Worm (Caenorhabditis elegans) whole organism, L2 larva: ENCODE measurements around the gene tag-343.
A peak's percentile ranks its signal among the peaks of the same experiment; 100 is the strongest.

Experiments
- C34F6.9 ChIP-seq: fragments of 150-350 bp; optimal IDR thresholded peaks from 2 replicates; lab custom pipeline; 2014; ENCODE audit warnings: missing biosample characterization, missing genetic modification characterization
- R02D3.7 ChIP-seq: fragments of 150-350 bp; optimal IDR thresholded peaks from 2 replicates; lab custom pipeline; 2014; ENCODE audit warnings: missing biosample characterization, missing genetic modification characterization
- Y55F3AM.14 ChIP-seq: fragments of 200-800 bp; sonication (Bioruptor generic); optimal IDR thresholded peaks from 2 replicates; lab custom pipeline; 2018; ENCODE audit warnings: mild to moderate bottlenecking, missing genetic modification characterization, missing compliant biosample characterization
- alr-1 ChIP-seq: fragments of 150-350 bp; optimal IDR thresholded peaks from 2 replicates; lab custom pipeline; 2014; ENCODE audit warnings: missing biosample characterization, missing genetic modification characterization
- aly-2 ChIP-seq: fragments of 150-350 bp; optimal IDR thresholded peaks from 2 replicates; lab custom pipeline; 2014; ENCODE audit warnings: missing biosample characterization, missing genetic modification characterization
- ama-1 ChIP-seq: fragments of 150-350 bp; optimal IDR thresholded peaks from 2 replicates; lab custom pipeline; 2018; ENCODE audit warnings: inconsistent platforms
- ceh-16 ChIP-seq: fragments of 150-350 bp; optimal IDR thresholded peaks from 2 replicates; lab custom pipeline; 2014; ENCODE audit warnings: missing biosample characterization, missing genetic modification characterization
- ceh-82 ChIP-seq: fragments of 150-350 bp; optimal IDR thresholded peaks from 2 replicates; lab custom pipeline; 2014; ENCODE audit warnings: missing biosample characterization, missing genetic modification characterization
- crh-2 ChIP-seq: sonication (generic microtip); optimal IDR thresholded peaks from 2 replicates; lab custom pipeline; 2017; ENCODE audit warnings: missing biosample characterization, missing genetic modification characterization
- dmd-4 ChIP-seq: sonication (generic microtip); optimal IDR thresholded peaks from 2 replicates; lab custom pipeline; 2017; ENCODE audit warnings: missing biosample characterization, missing genetic modification characterization
- egl-27 ChIP-seq: sonication (generic microtip); optimal IDR thresholded peaks from 3 replicates; lab custom pipeline; 2017; ENCODE audit warnings: missing biosample characterization, missing genetic modification reagents, missing genetic modification characterization
- elt-1 ChIP-seq: fragments of 150-350 bp; optimal IDR thresholded peaks from 2 replicates; lab custom pipeline; 2014; ENCODE audit warnings: missing biosample characterization, missing genetic modification characterization
- fos-1 ChIP-seq: fragments of 150-350 bp; optimal IDR thresholded peaks from 2 replicates; lab custom pipeline; 2014; ENCODE audit warnings: missing biosample characterization, missing genetic modification characterization
- gmeb-1 ChIP-seq: fragments of 150-350 bp; optimal IDR thresholded peaks from 2 replicates; lab custom pipeline; 2014; ENCODE audit warnings: missing biosample characterization, missing genetic modification characterization
- lin-11 ChIP-seq: fragments of 150-350 bp; sonication (generic microtip); optimal IDR thresholded peaks from 2 replicates; lab custom pipeline; 2014; ENCODE audit warnings: missing biosample characterization, missing genetic modification characterization, inconsistent platforms, mixed read lengths
- lin-13 ChIP-seq: fragments of 150-350 bp; optimal IDR thresholded peaks from 2 replicates; lab custom pipeline; 2014; ENCODE audit warnings: missing biosample characterization, missing genetic modification reagents, missing genetic modification characterization
- lin-39 ChIP-seq: fragments of 150-350 bp; optimal IDR thresholded peaks from 2 replicates; lab custom pipeline; 2014; ENCODE audit warnings: missing biosample characterization, missing genetic modification reagents, missing genetic modification characterization
- lsy-2 ChIP-seq, 2 experiments: fragments of 150-350 bp in 1 of 2; sonication (generic microtip) in 1 of 2; optimal IDR thresholded peaks; 2 replicates each; lab custom pipeline; 2014 to 2017; ENCODE audit warnings: missing biosample characterization in 2 of 2, missing genetic modification characterization in 2 of 2
- mab-5 ChIP-seq: fragments of 150-350 bp; optimal IDR thresholded peaks from 2 replicates; lab custom pipeline; 2014; ENCODE audit warnings: missing biosample characterization, missing genetic modification characterization
- mdl-1 ChIP-seq, 2 experiments: fragments of 150-350 bp in 1 of 2; sonication (generic microtip) in 1 of 2; optimal IDR thresholded peaks; 2 replicates each; lab custom pipeline; 2017; ENCODE audit warnings: missing biosample characterization in 2 of 2, missing genetic modification characterization in 2 of 2
- nhr-10 ChIP-seq: sonication (generic microtip); optimal IDR thresholded peaks from 2 replicates; lab custom pipeline; 2017; ENCODE audit warnings: missing biosample characterization, missing genetic modification characterization
- nhr-12 ChIP-seq: fragments of 150-350 bp; optimal IDR thresholded peaks from 2 replicates; lab custom pipeline; 2014; ENCODE audit warnings: missing biosample characterization, missing genetic modification characterization
- nhr-129 ChIP-seq: fragments of 150-350 bp; optimal IDR thresholded peaks from 2 replicates; lab custom pipeline; 2014; ENCODE audit warnings: missing biosample characterization, missing genetic modification characterization
- nhr-21 ChIP-seq: fragments of 150-350 bp; optimal IDR thresholded peaks from 2 replicates; lab custom pipeline; 2014; ENCODE audit warnings: missing biosample characterization, missing genetic modification characterization
- nhr-237 ChIP-seq: fragments of 150-350 bp; optimal IDR thresholded peaks from 2 replicates; lab custom pipeline; 2014; ENCODE audit warnings: missing biosample characterization, missing genetic modification characterization
- nhr-6 ChIP-seq: fragments of 150-350 bp; optimal IDR thresholded peaks from 2 replicates; lab custom pipeline; 2014; ENCODE audit warnings: missing biosample characterization, missing genetic modification characterization
- peb-1 ChIP-seq: fragments of 150-350 bp; optimal IDR thresholded peaks from 2 replicates; lab custom pipeline; 2014; ENCODE audit warnings: missing biosample characterization, missing genetic modification characterization
- sem-4 ChIP-seq: fragments of 150-350 bp; optimal IDR thresholded peaks from 2 replicates; lab custom pipeline; 2014; ENCODE audit warnings: missing biosample characterization, missing genetic modification reagents, missing genetic modification characterization
- sma-3 ChIP-seq: sonication (generic microtip); optimal IDR thresholded peaks from 2 replicates; lab custom pipeline; 2016; ENCODE audit warnings: missing genetic modification reagents, missing genetic modification characterization, missing compliant biosample characterization
- sma-9 ChIP-seq, 2 experiments: fragments of 150-350 bp in 1 of 2; sonication (generic microtip) in 1 of 2; optimal IDR thresholded peaks; 2 replicates each; lab custom pipeline; 2014 to 2016; ENCODE audit warnings: missing genetic modification characterization in 2 of 2, mild to moderate bottlenecking in 1 of 2, missing biosample characterization in 1 of 2, missing compliant biosample characterization in 1 of 2, missing genetic modification reagents in 1 of 2, moderate library complexity in 1 of 2
- snpc-4 ChIP-seq: fragments of 150-350 bp; optimal IDR thresholded peaks from 2 replicates; lab custom pipeline; 2014; ENCODE audit warnings: missing biosample characterization, missing genetic modification characterization
- unc-39 ChIP-seq: fragments of 150-350 bp; optimal IDR thresholded peaks from 2 replicates; lab custom pipeline; 2014; ENCODE audit warnings: missing biosample characterization, missing genetic modification characterization
- unc-55 ChIP-seq: fragments of 150-350 bp; sonication (generic microtip); optimal IDR thresholded peaks from 3 replicates; lab custom pipeline; 2014; ENCODE audit warnings: missing biosample characterization, missing genetic modification reagents, missing genetic modification characterization
- unc-62 ChIP-seq: fragments of 150-350 bp; optimal IDR thresholded peaks from 2 replicates; lab custom pipeline; 2014; ENCODE audit warnings: missing biosample characterization, missing genetic modification reagents, missing genetic modification characterization
- zag-1 ChIP-seq: fragments of 150-350 bp; optimal IDR thresholded peaks from 2 replicates; lab custom pipeline; 2014; ENCODE audit warnings: missing biosample characterization, missing genetic modification characterization
- ztf-11 ChIP-seq: sonication (generic microtip); optimal IDR thresholded peaks from 2 replicates; lab custom pipeline; 2017; ENCODE audit warnings: missing biosample characterization, missing genetic modification characterization

The tag-343 gene

ce11 chrX:16702232-16702631, 27.7 kb upstream of the tag-343 start, which contains the start of gene F22H10.1:
Gene F22H10.1 (plus strand): TSS chrX:16702442.
- no peak for TF ChIP-seq unc-39
- TF ChIP-seq nhr-21: no peak
- no peak for TF ChIP-seq ceh-16
- no peak for TF ChIP-seq lin-39 (tag; lab: Kevin White, UChicago)
- no peak for TF ChIP-seq unc-55 (GFP tag; lab: Kevin White, UChicago)
- TF ChIP-seq gmeb-1 (tag; lab: Kevin White, UChicago): no peak

- no peak for TF ChIP-seq unc-62
- no peak for TF ChIP-seq sma-9 (GFP tag; optimal IDR thresholded peaks at IDR 0.05; lab: Kevin White, UChicago)
- no peak for TF ChIP-seq sma-9 (tag; optimal IDR thresholded peaks at IDR 0.05; lab: Kevin White, UChicago)
- TF ChIP-seq lin-11 (tag; lab: Kevin White, UChicago): no peak
- no peak for TF ChIP-seq zag-1
- TF ChIP-seq Y55F3AM.14: no peak
- no peak for TF ChIP-seq nhr-6 (tag; lab: Kevin White, UChicago)
- no peak for TF ChIP-seq ceh-82
- no peak for TF ChIP-seq lsy-2 (tag; optimal IDR thresholded peaks at IDR 0.05; lab: Kevin White, UChicago)
- TF ChIP-seq alr-1 (tag; lab: Kevin White, UChicago): no peak
- no peak for TF ChIP-seq ama-1 (lab: Kevin White, UChicago)
- TF ChIP-seq sma-3: no peak
- TF ChIP-seq mdl-1 (tag; optimal IDR thresholded peaks at IDR 0.05; lab: Kevin White, UChicago): no peak
- TF ChIP-seq R02D3.7: no peak
- TF ChIP-seq sem-4 (tag; lab: Kevin White, UChicago): no peak
- TF ChIP-seq, all 48 proteins: peak for 0
Observed at ce11 chrX:16698074-16698473, 23.5 kb upstream of the tag-343 start.

- TF ChIP-seq peb-1 (tag; lab: Kevin White, UChicago) (no peak), gmeb-1 (tag; lab: Kevin White, UChicago) (no peak), ceh-16 (no peak), ceh-82 (no peak), Y55F3AM.14 (no peak), egl-27 (tag; lab: Kevin White, UChicago) (no peak), lsy-2 (tag; optimal IDR thresholded peaks at IDR 0.05; lab: Kevin White, UChicago) (no peak), C34F6.9 (tag; lab: Kevin White, UChicago) (no peak), nhr-129 (no peak), nhr-237 (tag; lab: Kevin White, UChicago) (no peak), elt-1 (tag; lab: Kevin White, UChicago) (no peak), mdl-1 (tag; optimal IDR thresholded peaks at IDR 0.05; lab: Kevin White, UChicago) (no peak), sma-3 (no peak), aly-2 (tag; lab: Kevin White, UChicago) (no peak), nhr-12 (tag; lab: Kevin White, UChicago) (no peak), nhr-10 (tag; lab: Kevin White, UChicago) (no peak)
Observed at ce11 chrX:16696822-16697221, 22.3 kb upstream of the tag-343 start.

ce11 chrX:16695184-16695583, 20.7 kb upstream of the tag-343 start:
- TF ChIP-seq ama-1 (lab: Kevin White, UChicago) (no peak), lsy-2 (tag; optimal IDR thresholded peaks at IDR 0.05; lab: Kevin White, UChicago) (peak in 1 of 2 experiments; percentile 19), crh-2 (tag; lab: Kevin White, UChicago) (peak; percentile 34), nhr-21 (peak; percentile 43), lin-11 (tag; lab: Kevin White, UChicago) (no peak), nhr-237 (tag; lab: Kevin White, UChicago) (no peak), snpc-4 (tag; lab: Kevin White, UChicago) (no peak), fos-1 (tag; lab: Kevin White, UChicago) (peak; percentile 39), sma-3 (peak; percentile 16), sem-4 (tag; lab: Kevin White, UChicago) (no peak)

ce11 chrX:16691045-16691444, 16.5 kb upstream of the tag-343 start, which contains the start of gene F22H10.6:
Gene F22H10.6 (minus strand): TSS chrX:16691336.
- TF ChIP-seq ama-1 (lab: Kevin White, UChicago): no peak
- TF ChIP-seq lin-11 (tag; lab: Kevin White, UChicago): no peak
- TF ChIP-seq Y55F3AM.14: no peak
- no peak for TF ChIP-seq mab-5 (tag; lab: Kevin White, UChicago)
- TF ChIP-seq snpc-4 (tag; lab: Kevin White, UChicago): no peak
- TF ChIP-seq nhr-21: no peak
- no peak for TF ChIP-seq dmd-4 (tag; lab: Kevin White, UChicago)
- no peak for TF ChIP-seq lin-13 (GFP tag; lab: Kevin White, UChicago)
- no peak for TF ChIP-seq ztf-11 (tag; lab: Kevin White, UChicago)
- TF ChIP-seq C34F6.9 (tag; lab: Kevin White, UChicago): no peak
